Worm (Caenorhabditis elegans) whole organism, L4/young adult: Measurements from ENCODE around the gene R05G6.4.

Source experiments
- W03F9.2 ChIP-seq: fragments of 150-350 bp; optimal IDR thresholded peaks from 2 replicates; lab custom pipeline; 2014; ENCODE audit warnings: missing biosample characterization, missing genetic modification characterization
- dao-5 ChIP-seq: sonication (generic microtip); optimal IDR thresholded peaks from 2 replicates; lab custom pipeline; 2016; ENCODE audit warnings: missing genotype, missing genetic modification characterization, moderate library complexity, missing compliant biosample characterization
- him-1 ChIP-seq: sonication (generic microtip); optimal IDR thresholded peaks from 2 replicates; lab custom pipeline; 2016; ENCODE audit warnings: missing genotype, missing genetic modification reagents, missing genetic modification characterization, missing compliant biosample characterization

- TF ChIP-seq him-1 (tag; lab: Kevin White, UChicago) (no peak), dao-5 (tag; lab: Kevin White, UChicago) (no peak), W03F9.2 (tag; lab: Kevin White, UChicago) (no peak)
Measured at ce11 chrIV:7547843-7548578, 35.0 kb downstream of the R05G6.4 start, which contains the start of the genes cdd-2 and oef-1.
